Worm (Caenorhabditis elegans): ENCODE measurements around the gene F58H7.5.

Gene F58H7.5

DNA sequence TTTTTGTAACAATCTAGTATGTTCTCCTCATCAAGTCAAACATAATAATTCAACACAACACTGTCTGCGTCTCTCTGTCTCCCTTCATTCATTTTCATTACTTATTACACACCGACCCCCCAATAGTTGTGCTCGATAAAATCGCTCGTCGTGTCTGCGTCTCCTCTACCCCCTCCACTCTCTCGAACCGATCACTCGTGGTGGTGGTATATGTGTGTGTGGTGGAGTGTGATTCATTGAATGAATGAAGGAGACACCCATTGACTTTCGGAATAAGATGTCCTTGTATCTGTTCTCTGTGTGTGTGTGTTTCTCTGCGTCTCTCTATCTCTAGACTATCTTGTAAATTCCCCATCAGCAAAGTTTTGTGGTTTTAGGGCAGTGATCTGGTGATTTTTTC lies 38.0 kb downstream of the F58H7.5 start:
- TF ChIP-seq fos-1 (tag; optimal IDR thresholded peaks at IDR 0.05), result peak; percentile 94
- no peak for TF ChIP-seq zag-1 (tag; optimal IDR thresholded peaks at IDR 0.05)
- TF ChIP-seq nhr-129 (tag; optimal IDR thresholded peaks at IDR 0.05), result peak; percentile 78
- no peak for TF ChIP-seq nhr-23 (tag; optimal IDR thresholded peaks at IDR 0.05)
- no peak for TF ChIP-seq unc-39 (tag; optimal IDR thresholded peaks at IDR 0.05)
- no peak for TF ChIP-seq mbf-1 (tag; optimal IDR thresholded peaks at IDR 0.05)
- TF ChIP-seq mab-5 (tag; optimal IDR thresholded peaks at IDR 0.05), result peak; percentile 60
- TF ChIP-seq nhr-25 (tag; optimal IDR thresholded peaks at IDR 0.05), result peak; percentile 92
- peak; percentile 31 for TF ChIP-seq blmp-1 (tag; optimal IDR thresholded peaks at IDR 0.05; ENCODE audit: insufficient read depth)
- TF ChIP-seq sem-4 (tag; optimal IDR thresholded peaks at IDR 0.05), result peak; percentile 11
- no peak for TF ChIP-seq nhr-237 (tag; optimal IDR thresholded peaks at IDR 0.05)
- no peak for TF ChIP-seq lin-39 (tag; optimal IDR thresholded peaks at IDR 0.05)
- no peak for TF ChIP-seq ceh-82 (tag; optimal IDR thresholded peaks at IDR 0.05)
- peak; percentile 28 for TF ChIP-seq nhr-6 (tag; optimal IDR thresholded peaks at IDR 0.05)
- TF ChIP-seq peb-1 (tag; optimal IDR thresholded peaks at IDR 0.05), result no peak
- TF ChIP-seq C34F6.9 (tag; optimal IDR thresholded peaks at IDR 0.05), result peak; percentile 52
- no peak for TF ChIP-seq unc-55 (GFP tag; optimal IDR thresholded peaks at IDR 0.05)
- no peak for TF ChIP-seq ztf-11 (tag; optimal IDR thresholded peaks at IDR 0.05)
- TF ChIP-seq snpc-4 (tag; optimal IDR thresholded peaks at IDR 0.05), result peak; percentile 21
- peak; percentile 19 for TF ChIP-seq Y55F3AM.14 (GFP tag; optimal IDR thresholded peaks at IDR 0.05)
- TF ChIP-seq unc-62 (GFP tag; optimal IDR thresholded peaks at IDR 0.05), result no peak
- no peak for TF ChIP-seq alr-1 (tag; optimal IDR thresholded peaks at IDR 0.05)
- TF ChIP-seq sma-9 (GFP tag; optimal IDR thresholded peaks at IDR 0.05), result no peak
- TF ChIP-seq sma-9 (tag; optimal IDR thresholded peaks at IDR 0.05), result no peak
- peak; percentile 9 for TF ChIP-seq egl-27 (tag; optimal IDR thresholded peaks at IDR 0.05)
- TF ChIP-seq nhr-10 (tag; optimal IDR thresholded peaks at IDR 0.05), result no peak
- peak; percentile 52 for TF ChIP-seq gmeb-1 (tag; optimal IDR thresholded peaks at IDR 0.05)
- TF ChIP-seq ztf-4 (tag; optimal IDR thresholded peaks at IDR 0.05), result peak; percentile 26
- TF ChIP-seq ZK546.5 (tag; optimal IDR thresholded peaks at IDR 0.05), result no peak
- TF ChIP-seq nhr-21 (tag; optimal IDR thresholded peaks at IDR 0.05), result peak; percentile 16
- TF ChIP-seq mdl-1 (tag; optimal IDR thresholded peaks at IDR 0.05), result peak in 1 of 2 experiments; percentile 22
- no peak for TF ChIP-seq lin-11 (tag; optimal IDR thresholded peaks at IDR 0.05)
- peak; percentile 88 for TF ChIP-seq ceh-16 (tag; optimal IDR thresholded peaks at IDR 0.05)
- TF ChIP-seq lsy-2 (tag; optimal IDR thresholded peaks at IDR 0.05), result peak in 1 of 2 experiments; percentile 72
- no peak for TF ChIP-seq aly-2 (tag; optimal IDR thresholded peaks at IDR 0.05)
- peak; percentile 72 for TF ChIP-seq F13H6.1 (tag; optimal IDR thresholded peaks at IDR 0.05)
- no peak for TF ChIP-seq nhr-12 (tag; optimal IDR thresholded peaks at IDR 0.05)
- TF ChIP-seq lin-13 (GFP tag; optimal IDR thresholded peaks at IDR 0.05), result peak; percentile 49
- no peak for TF ChIP-seq ama-1 (optimal IDR thresholded peaks at IDR 0.05)
- no peak for TF ChIP-seq nhr-77 (tag; optimal IDR thresholded peaks at IDR 0.05)
- TF ChIP-seq dmd-4 (tag; optimal IDR thresholded peaks at IDR 0.05), result no peak
- no peak for TF ChIP-seq elt-1 (tag; optimal IDR thresholded peaks at IDR 0.05)
- peak; percentile 75 for TF ChIP-seq sma-3 (GFP tag; optimal IDR thresholded peaks at IDR 0.05)
- TF ChIP-seq ztf-1 (GFP tag; conservative IDR thresholded peaks at IDR 0.05), result no peak
- peak; percentile 69 for TF ChIP-seq crh-2 (tag; optimal IDR thresholded peaks at IDR 0.05)
- no peak for TF ChIP-seq R02D3.7 (tag; optimal IDR thresholded peaks at IDR 0.05)
- TF ChIP-seq elt-3 (tag; optimal IDR thresholded peaks at IDR 0.05), result no peak
- TF ChIP-seq nhr-11 (tag; optimal IDR thresholded peaks at IDR 0.05), result no peak
- no peak for TF ChIP-seq skn-1 (tag; optimal IDR thresholded peaks at IDR 0.05)

Measured in whole organism, L2 larva.